Worm (Caenorhabditis elegans) whole organism, L4 larva: ENCODE results near the gene T12A7.6.

ENCODE experiments used
- ceh-28 ChIP-seq: fragments of 150-350 bp; optimal IDR thresholded peaks from 2 replicates; lab custom pipeline; 2014; ENCODE audit warnings: missing biosample characterization, missing genetic modification reagents, missing genetic modification characterization
- ceh-32 ChIP-seq: sonication (generic microtip); optimal IDR thresholded peaks from 2 replicates; lab custom pipeline; 2016; ENCODE audit warnings: mild to moderate bottlenecking, missing genetic modification characterization, missing compliant biosample characterization; ENCODE audit not compliant: poor library complexity
- egl-27 ChIP-seq: sonication (generic microtip); optimal IDR thresholded peaks from 3 replicates; lab custom pipeline; 2017; ENCODE audit warnings: missing biosample characterization, missing genetic modification reagents, missing genetic modification characterization
- fos-1 ChIP-seq: fragments of 150-350 bp; optimal IDR thresholded peaks from 2 replicates; lab custom pipeline; 2014; ENCODE audit warnings: missing biosample characterization, missing genetic modification characterization
- jun-1 ChIP-seq: fragments of 150-350 bp; optimal IDR thresholded peaks from 2 replicates; lab custom pipeline; 2014; ENCODE audit warnings: missing biosample characterization, missing genetic modification reagents, missing genetic modification characterization
- lin-39 ChIP-seq: fragments of 150-350 bp; optimal IDR thresholded peaks from 2 replicates; lab custom pipeline; 2014; ENCODE audit warnings: missing biosample characterization, missing genetic modification reagents, missing genetic modification characterization
- nhr-48 ChIP-seq: sonication (generic microtip); optimal IDR thresholded peaks from 2 replicates; lab custom pipeline; 2016; ENCODE audit warnings: mild to moderate bottlenecking, missing genetic modification characterization, missing compliant biosample characterization
- pha-4 ChIP-seq, 2 experiments: fragments of 150-350 bp in 1 of 2; fragments of 200-800 bp in 1 of 2; sonication (Bioruptor generic) in 1 of 2; IDR thresholded peaks in 1 of 2; optimal IDR thresholded peaks in 1 of 2; 2 replicates each; pipeline versions ENCODE4 v1.3.6 to Lab custom; 2014 to 2022; ENCODE audit warnings: missing genetic modification characterization in 2 of 2, missing genetic modification reagents in 2 of 2, missing biosample characterization in 1 of 2, missing compliant biosample characterization in 1 of 2
- snpc-4 ChIP-seq: fragments of 150-350 bp; optimal IDR thresholded peaks from 2 replicates; lab custom pipeline; 2014; ENCODE audit warnings: missing biosample characterization, missing genetic modification characterization
- unc-39 ChIP-seq: sonication (generic microtip); optimal IDR thresholded peaks from 2 replicates; lab custom pipeline; 2017; ENCODE audit warnings: missing biosample characterization, missing genetic modification characterization

DNA sequence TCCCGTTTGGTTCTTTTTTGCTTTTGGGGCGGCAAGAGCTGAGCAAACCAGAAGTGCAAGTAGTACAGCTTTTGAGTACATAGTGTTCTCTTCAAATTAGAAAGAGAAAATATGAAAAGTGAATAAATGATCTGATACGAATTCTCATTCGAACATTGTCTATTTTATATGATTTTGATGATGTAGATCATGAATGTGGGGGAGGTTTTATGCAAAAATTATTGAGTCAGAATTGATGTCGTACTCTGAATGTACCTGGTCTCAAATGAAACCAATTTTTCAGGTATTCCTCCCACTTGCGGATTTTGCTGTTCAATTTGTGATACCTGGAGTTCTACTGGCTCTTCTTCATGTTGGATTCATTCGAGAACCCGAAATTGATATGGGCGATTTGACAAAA, 8.8 kb upstream of the T12A7.6 start, which contains the start of gene K01A6.4:
- TF ChIP-seq lin-39 (no peak), pha-4 (GFP tag; IDR thresholded peaks at IDR 0.05; lab: Robert Waterston, UW) (no peak), pha-4 (tag; optimal IDR thresholded peaks at IDR 0.05; lab: Kevin White, UChicago) (no peak), unc-39 (no peak), ceh-28 (tag; lab: Kevin White, UChicago) (no peak), fos-1 (tag; lab: Kevin White, UChicago) (no peak), jun-1 (no peak), snpc-4 (tag; lab: Kevin White, UChicago) (no peak), nhr-48 (tag; lab: Kevin White, UChicago) (no peak), egl-27 (tag; lab: Kevin White, UChicago) (no peak), ceh-32 (tag; lab: Kevin White, UChicago) (no peak)
